Worm (Caenorhabditis elegans) whole organism, L1 larva: ENCODE data around the gene ceh-28.

Experiments used
- aha-1 ChIP-seq: fragments of 150-350 bp; optimal IDR thresholded peaks from 2 replicates; lab custom pipeline; 2014; ENCODE audit warnings: missing biosample characterization, missing genetic modification characterization
- ama-1 ChIP-seq: fragments of 150-350 bp; optimal IDR thresholded peaks from 2 replicates; lab custom pipeline; 2014
- elt-3 ChIP-seq, 6 experiments: fragments of 150-350 bp in 1 of 6; sonication (generic microtip); optimal IDR thresholded peaks; 2 replicates each; lab custom pipeline; 2017 to 2018; ENCODE audit warnings: missing biosample characterization in 6 of 6, missing genetic modification characterization in 6 of 6, inconsistent platforms in 1 of 6
- nhr-11 ChIP-seq: fragments of 150-350 bp; optimal IDR thresholded peaks from 2 replicates; lab custom pipeline; 2014; ENCODE audit warnings: missing biosample characterization, missing genetic modification characterization
- nhr-237 ChIP-seq: fragments of 150-350 bp; optimal IDR thresholded peaks from 2 replicates; lab custom pipeline; 2014; ENCODE audit warnings: missing biosample characterization, missing genetic modification characterization
- nhr-28 ChIP-seq: fragments of 150-350 bp; optimal IDR thresholded peaks from 2 replicates; lab custom pipeline; 2014; ENCODE audit warnings: missing biosample characterization, missing genetic modification characterization
- rnt-1 ChIP-seq: sonication (generic microtip); optimal IDR thresholded peaks from 2 replicates; lab custom pipeline; 2016; ENCODE audit warnings: mild to moderate bottlenecking, missing genetic modification characterization, moderate library complexity, missing compliant biosample characterization
- swsn-7 ChIP-seq: sonication (generic microtip); optimal IDR thresholded peaks from 2 replicates; lab custom pipeline; 2016; ENCODE audit warnings: missing genetic modification characterization, missing compliant biosample characterization
- tbx-2 ChIP-seq: sonication (generic microtip); optimal IDR thresholded peaks from 2 replicates; lab custom pipeline; 2016; ENCODE audit warnings: missing genetic modification characterization, missing compliant biosample characterization
- zag-1 ChIP-seq: fragments of 150-350 bp; optimal IDR thresholded peaks from 2 replicates; lab custom pipeline; 2014; ENCODE audit warnings: missing biosample characterization, missing genetic modification characterization

DNA sequence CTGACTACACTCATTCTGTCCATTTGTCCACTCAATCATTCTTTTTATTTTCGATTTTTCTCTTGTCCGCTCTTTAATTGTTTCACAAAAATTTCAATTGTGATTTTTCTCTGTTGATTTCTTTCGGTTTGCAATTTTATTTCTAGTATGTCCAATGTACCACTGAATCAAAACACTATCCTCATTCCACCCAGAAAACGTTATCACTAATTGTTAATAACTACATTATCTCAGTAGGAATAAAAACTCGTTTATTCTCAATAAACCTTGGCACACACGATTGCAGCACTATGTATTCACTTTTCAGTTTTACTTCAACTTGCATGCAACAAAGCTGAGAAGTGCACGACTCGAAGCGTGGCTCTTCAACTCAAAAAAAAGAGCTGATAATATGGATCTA is 23.1 kb upstream of the ceh-28 start, which contains the start of gene K03A11.1:
- TF ChIP-seq tbx-2 (tag; lab: Kevin White, UChicago) (no peak), nhr-11 (no peak), nhr-28 (tag; lab: Kevin White, UChicago) (no peak), elt-3 (tag; optimal IDR thresholded peaks at IDR 0.05; lab: Kevin White, UChicago) (no peak), zag-1 (no peak), aha-1 (tag; lab: Kevin White, UChicago) (no peak), rnt-1 (tag; lab: Kevin White, UChicago) (no peak), ama-1 (lab: Kevin White, UChicago) (no peak), swsn-7 (tag; lab: Kevin White, UChicago) (no peak), nhr-237 (tag; lab: Kevin White, UChicago) (no peak)
